Worm (Caenorhabditis elegans) whole organism, L3 larva: ENCODE measurements around the gene F33C8.4.

Experiments used
- R02D3.7 ChIP-seq: fragments of 150-350 bp; optimal IDR thresholded peaks from 2 replicates; lab custom pipeline; 2014; ENCODE audit warnings: missing biosample characterization, missing genetic modification characterization
- ama-1 ChIP-seq: fragments of 150-350 bp; optimal IDR thresholded peaks from 2 replicates; lab custom pipeline; 2018
- ceh-28 ChIP-seq: fragments of 150-350 bp; optimal IDR thresholded peaks from 2 replicates; lab custom pipeline; 2014; ENCODE audit warnings: missing biosample characterization, missing genetic modification reagents, missing genetic modification characterization
- ceh-82 ChIP-seq: fragments of 150-350 bp; optimal IDR thresholded peaks from 2 replicates; lab custom pipeline; 2014; ENCODE audit warnings: missing biosample characterization, missing genetic modification characterization
- ceh-9 ChIP-seq: sonication (generic microtip); optimal IDR thresholded peaks from 2 replicates; lab custom pipeline; 2018; ENCODE audit warnings: missing biosample characterization, missing genetic modification characterization
- egl-27 ChIP-seq: sonication (generic microtip); optimal IDR thresholded peaks from 4 replicates; lab custom pipeline; 2017; ENCODE audit warnings: missing biosample characterization, missing genetic modification reagents, missing genetic modification characterization
- egl-5 ChIP-seq: fragments of 150-350 bp; optimal IDR thresholded peaks from 2 replicates; lab custom pipeline; 2017; ENCODE audit warnings: missing biosample characterization, missing genetic modification reagents, missing genetic modification characterization, inconsistent platforms
- elt-1 ChIP-seq: fragments of 150-350 bp; optimal IDR thresholded peaks from 2 replicates; lab custom pipeline; 2014; ENCODE audit warnings: missing biosample characterization, missing genetic modification characterization
- elt-2 ChIP-seq: sonication (generic microtip); optimal IDR thresholded peaks from 2 replicates; lab custom pipeline; 2016; ENCODE audit warnings: missing genetic modification reagents, mild to moderate bottlenecking, missing genetic modification characterization, missing compliant biosample characterization
- elt-3 ChIP-seq, 3 experiments: fragments of 150-350 bp in 1 of 3; sonication (generic microtip) in 2 of 3; optimal IDR thresholded peaks; 2 replicates in 2 of 3; 4 replicates in 1 of 3; lab custom pipeline; 2014 to 2017; ENCODE audit warnings: missing biosample characterization in 3 of 3, missing genetic modification characterization in 3 of 3
- eor-1 ChIP-seq, 2 experiments: fragments of 150-350 bp; optimal IDR thresholded peaks; 2 replicates each; lab custom pipeline; 2014 to 2018; ENCODE audit warnings: missing biosample characterization in 2 of 2, missing genetic modification characterization in 2 of 2
- fkh-10 ChIP-seq: sonication (generic microtip); optimal IDR thresholded peaks from 2 replicates; lab custom pipeline; 2017; ENCODE audit warnings: missing biosample characterization, missing genetic modification reagents, missing genetic modification characterization
- fkh-2 ChIP-seq: fragments of 150-350 bp; optimal IDR thresholded peaks from 2 replicates; lab custom pipeline; 2014; ENCODE audit warnings: missing biosample characterization, missing genetic modification reagents, missing genetic modification characterization
- fos-1 ChIP-seq: fragments of 150-350 bp; optimal IDR thresholded peaks from 2 replicates; lab custom pipeline; 2014; ENCODE audit warnings: missing biosample characterization, missing genetic modification characterization
- hmg-11 ChIP-seq: sonication (generic microtip); optimal IDR thresholded peaks from 2 replicates; lab custom pipeline; 2016; ENCODE audit warnings: missing genetic modification characterization, missing compliant biosample characterization
- jun-1 ChIP-seq: fragments of 150-350 bp; optimal IDR thresholded peaks from 2 replicates; lab custom pipeline; 2014; ENCODE audit warnings: missing biosample characterization, missing genetic modification reagents, missing genetic modification characterization
- lin-15B ChIP-seq: fragments of 150-350 bp; optimal IDR thresholded peaks from 2 replicates; lab custom pipeline; 2014; ENCODE audit warnings: missing biosample characterization, missing genetic modification characterization
- lin-39 ChIP-seq: fragments of 150-350 bp; optimal IDR thresholded peaks from 2 replicates; lab custom pipeline; 2018; ENCODE audit warnings: missing biosample characterization, missing genetic modification reagents, missing genetic modification characterization
- lsy-12 ChIP-seq: sonication (generic microtip); optimal IDR thresholded peaks from 2 replicates; lab custom pipeline; 2016; ENCODE audit warnings: mild to moderate bottlenecking, missing genetic modification characterization, missing compliant biosample characterization
- mdl-1 ChIP-seq: fragments of 150-350 bp; optimal IDR thresholded peaks from 2 replicates; lab custom pipeline; 2014; ENCODE audit warnings: missing biosample characterization, missing genetic modification characterization
- mml-1 ChIP-seq: fragments of 150-350 bp; sonication (generic microtip); optimal IDR thresholded peaks from 3 replicates; lab custom pipeline; 2014; ENCODE audit warnings: missing biosample characterization, missing genetic modification characterization
- nfya-1 ChIP-seq: sonication (generic microtip); optimal IDR thresholded peaks from 2 replicates; lab custom pipeline; 2017; ENCODE audit warnings: missing genetic modification characterization, mild to moderate bottlenecking, missing compliant biosample characterization, antibody characterized with exemption, moderate library complexity; ENCODE audit not compliant: insufficient read depth
- nhr-12 ChIP-seq: fragments of 150-350 bp; optimal IDR thresholded peaks from 2 replicates; lab custom pipeline; 2014; ENCODE audit warnings: missing biosample characterization, missing genetic modification characterization
- nhr-23 ChIP-seq: fragments of 150-350 bp; optimal IDR thresholded peaks from 2 replicates; lab custom pipeline; 2014; ENCODE audit warnings: missing biosample characterization, missing genetic modification reagents, missing genetic modification characterization
- nhr-237 ChIP-seq: fragments of 150-350 bp; optimal IDR thresholded peaks from 2 replicates; lab custom pipeline; 2014; ENCODE audit warnings: missing biosample characterization, missing genetic modification characterization
- nhr-25 ChIP-seq: sonication (generic microtip); optimal IDR thresholded peaks from 2 replicates; lab custom pipeline; 2017; ENCODE audit warnings: missing biosample characterization, missing genetic modification characterization
- nhr-43 ChIP-seq: sonication (generic microtip); optimal IDR thresholded peaks from 2 replicates; lab custom pipeline; 2016; ENCODE audit warnings: mild to moderate bottlenecking, missing genetic modification characterization, missing compliant biosample characterization; ENCODE audit not compliant: poor library complexity, severe bottlenecking
- nhr-67 ChIP-seq: fragments of 150-350 bp; optimal IDR thresholded peaks from 2 replicates; lab custom pipeline; 2014; ENCODE audit warnings: missing biosample characterization, missing genetic modification characterization
- pha-4 ChIP-seq: fragments of 150-350 bp; optimal IDR thresholded peaks from 2 replicates; lab custom pipeline; 2014; ENCODE audit warnings: missing biosample characterization, missing genetic modification reagents, missing genetic modification characterization
- pqm-1 ChIP-seq: fragments of 150-350 bp; optimal IDR thresholded peaks from 2 replicates; lab custom pipeline; 2017; ENCODE audit warnings: missing biosample characterization, missing genetic modification characterization, inconsistent platforms
- sea-2 ChIP-seq: fragments of 150-350 bp; sonication (generic microtip); optimal IDR thresholded peaks from 4 replicates; lab custom pipeline; 2014; ENCODE audit warnings: missing biosample characterization, missing genetic modification reagents, missing genetic modification characterization
- skn-1 ChIP-seq: fragments of 150-350 bp; optimal IDR thresholded peaks from 2 replicates; lab custom pipeline; 2014; ENCODE audit warnings: missing biosample characterization, missing genetic modification characterization
- snpc-4 ChIP-seq: fragments of 150-350 bp; optimal IDR thresholded peaks from 2 replicates; lab custom pipeline; 2014; ENCODE audit warnings: missing biosample characterization, missing genetic modification characterization
- tbx-2 ChIP-seq: sonication (generic microtip); optimal IDR thresholded peaks from 2 replicates; lab custom pipeline; 2016; ENCODE audit warnings: mild to moderate bottlenecking, missing genetic modification characterization, missing compliant biosample characterization
- unc-39 ChIP-seq: sonication (generic microtip); optimal IDR thresholded peaks from 4 replicates; lab custom pipeline; 2017; ENCODE audit warnings: missing biosample characterization, missing genetic modification characterization
- unc-62 ChIP-seq: fragments of 150-350 bp; sonication (generic microtip); optimal IDR thresholded peaks from 4 replicates; lab custom pipeline; 2014; ENCODE audit warnings: missing biosample characterization, missing genetic modification reagents, missing genetic modification characterization
- zag-1 ChIP-seq: fragments of 150-350 bp; optimal IDR thresholded peaks from 2 replicates; lab custom pipeline; 2014; ENCODE audit warnings: missing biosample characterization, missing genetic modification characterization
- ztf-11 ChIP-seq: fragments of 150-350 bp; optimal IDR thresholded peaks from 2 replicates; lab custom pipeline; 2014; ENCODE audit warnings: missing biosample characterization, missing genetic modification characterization

F33C8.4 gene

DNA sequence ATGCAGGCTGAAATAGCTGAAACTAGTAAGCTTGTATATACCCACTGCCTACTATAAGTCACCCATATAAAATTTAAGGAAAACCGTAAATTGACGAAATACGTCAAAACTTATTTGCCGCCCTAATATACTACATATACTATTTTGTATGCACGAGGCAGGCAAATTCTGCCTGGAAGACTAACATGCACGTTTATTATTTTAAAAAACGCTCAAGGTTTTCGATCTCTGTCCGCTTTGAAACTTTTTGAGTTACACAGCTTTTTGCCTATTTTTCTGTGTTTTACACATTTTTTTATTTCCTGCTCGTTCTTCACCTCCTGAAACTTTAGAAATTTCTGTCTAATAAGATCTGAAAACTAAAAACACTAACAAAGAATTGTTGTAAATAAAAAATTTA lies 11.1 kb downstream of the F33C8.4 start (continued):
- peak; percentile 45 for TF ChIP-seq ceh-82 (tag; lab: Kevin White, UChicago)
- no peak for TF ChIP-seq lin-39 (tag; lab: Kevin White, UChicago)
- TF ChIP-seq nhr-43 = no peak

DNA sequence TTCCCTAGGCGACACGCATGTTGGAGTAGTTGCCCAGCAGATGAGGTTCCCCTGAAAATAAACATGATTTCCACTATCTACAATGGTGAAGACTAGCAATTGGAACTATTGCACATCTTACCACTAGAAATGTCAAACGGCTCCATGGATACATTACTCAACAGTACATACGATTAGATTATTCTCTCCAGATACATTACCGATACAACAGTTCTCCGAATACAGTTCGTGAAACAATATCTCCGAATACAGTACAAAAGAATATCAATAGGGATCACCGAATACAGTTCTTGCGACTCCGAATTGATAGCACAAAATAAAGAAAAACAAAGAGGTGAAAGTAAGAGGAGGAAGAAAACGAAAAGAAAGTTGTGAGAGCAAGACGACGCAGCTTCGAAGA lies 11.7 kb downstream of the F33C8.4 start, which contains the start of gene C05G5.7:
Gene C05G5.7 (minus strand): TSS at position 1 of the 400 bp plus-strand sequence.
- TF ChIP-seq nhr-23 (no peak), elt-3 (tag; optimal IDR thresholded peaks at IDR 0.05; lab: Kevin White, UChicago) (no peak), zag-1 (tag; lab: Kevin White, UChicago) (no peak), ama-1 (peak; percentile 7), nhr-67 (tag; lab: Kevin White, UChicago) (no peak)
- TF ChIP-seq, all 47 proteins: peak for 1

DNA sequence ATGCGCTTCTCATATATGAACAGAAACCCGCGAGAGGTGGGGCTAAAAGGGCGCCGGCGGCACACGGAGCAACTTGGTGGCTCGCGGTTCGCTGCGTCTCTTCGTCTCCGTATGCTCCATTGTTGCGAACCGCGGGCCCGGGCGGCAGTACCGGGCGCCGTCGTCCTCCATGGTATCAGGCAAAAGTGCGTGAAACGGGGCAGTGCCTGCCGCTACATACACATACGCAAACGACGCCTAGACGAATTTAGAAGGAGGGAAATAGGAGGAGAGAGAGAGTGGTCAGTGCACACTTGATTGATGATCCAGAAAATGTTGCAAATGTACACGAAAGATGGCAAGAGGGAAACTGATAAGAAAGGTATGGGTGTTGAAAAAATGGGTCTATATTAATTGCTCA lies 12.4 kb downstream of the F33C8.4 start:
- TF ChIP-seq nhr-23 = no peak
- TF ChIP-seq ceh-9 (tag; lab: Kevin White, UChicago) = no peak
- peak; percentile 39 for TF ChIP-seq pqm-1
- TF ChIP-seq ama-1 = no peak
- TF ChIP-seq elt-2 (tag; lab: Kevin White, UChicago) = peak; percentile 15
- peak; percentile 62 for TF ChIP-seq nfya-1 (tag; lab: Kevin White, UChicago)
- no peak for TF ChIP-seq eor-1 (tag; optimal IDR thresholded peaks at IDR 0.05; lab: Kevin White, UChicago)
- TF ChIP-seq nhr-25 (tag; lab: Kevin White, UChicago) = no peak
- peak; percentile 82 for TF ChIP-seq snpc-4 (tag; lab: Kevin White, UChicago)
- peak; percentile 5 for TF ChIP-seq pha-4 (tag; lab: Kevin White, UChicago)
- TF ChIP-seq lin-39 (tag; lab: Kevin White, UChicago) = peak; percentile 89
- peak; percentile 42 for TF ChIP-seq lin-15B (tag; lab: Kevin White, UChicago)
- no peak for TF ChIP-seq jun-1 (tag; lab: Kevin White, UChicago)
- peak; percentile 85 for TF ChIP-seq hmg-11 (tag; lab: Kevin White, UChicago)
- TF ChIP-seq fos-1 = no peak
- peak; percentile 21 for TF ChIP-seq tbx-2 (tag; lab: Kevin White, UChicago)
- TF ChIP-seq, all 47 proteins: peak for 9

DNA sequence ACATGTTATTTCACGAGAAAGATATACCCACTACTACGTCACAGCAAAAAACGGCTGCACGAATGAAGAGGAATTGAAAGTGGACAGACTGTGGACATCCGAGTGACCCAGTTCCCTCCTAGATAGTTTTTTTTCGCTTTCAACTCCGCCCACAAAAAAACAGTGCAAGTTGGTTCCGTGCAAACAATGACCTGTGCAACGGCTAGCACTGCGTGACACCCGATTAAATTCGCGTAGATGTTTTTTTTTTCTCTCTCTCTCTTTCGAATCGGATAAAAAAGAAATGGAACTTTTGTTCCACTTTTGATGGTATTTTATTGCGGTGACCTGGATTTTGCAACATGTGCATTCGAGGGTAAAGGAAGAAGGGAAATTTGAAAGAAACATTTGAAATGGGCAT lies 13.1 kb downstream of the F33C8.4 start:
- TF ChIP-seq skn-1 (tag; lab: Kevin White, UChicago) (no peak), unc-39 (tag; lab: Kevin White, UChicago) (no peak), egl-27 (tag; lab: Kevin White, UChicago) (no peak), pha-4 (tag; lab: Kevin White, UChicago) (peak; percentile 47), nhr-23 (peak; percentile 89), egl-5 (tag; lab: Kevin White, UChicago) (no peak), elt-3 (tag; optimal IDR thresholded peaks at IDR 0.05; lab: Kevin White, UChicago) (no peak)

DNA sequence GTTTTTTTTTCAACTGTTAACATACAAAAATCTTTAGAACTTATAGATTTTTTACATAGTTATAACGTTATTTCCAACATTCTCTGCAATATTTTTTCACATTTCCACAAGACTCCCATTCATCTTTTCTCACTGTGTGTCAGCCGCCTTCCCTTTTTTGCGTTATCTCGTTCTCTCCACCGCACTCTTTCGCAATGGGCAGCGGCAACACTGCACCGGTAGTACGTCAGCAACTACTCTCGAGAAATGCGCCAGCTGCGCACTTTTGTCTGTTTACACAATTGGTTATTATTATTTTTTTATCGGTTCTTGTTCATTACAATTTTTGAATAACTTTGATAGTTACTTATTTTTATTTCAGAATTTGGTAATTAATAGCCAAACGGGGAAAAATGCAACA lies 14.9 kb downstream of the F33C8.4 start, which contains the start of gene C05G5.2:
Gene C05G5.2 (plus strand): TSS at position 356 of the 400 bp plus-strand sequence.
- TF ChIP-seq lin-15B (tag; lab: Kevin White, UChicago) (peak; percentile 74), sea-2 (peak; percentile 13), egl-27 (tag; lab: Kevin White, UChicago) (no peak), egl-5 (tag; lab: Kevin White, UChicago) (peak; percentile 84), nhr-25 (tag; lab: Kevin White, UChicago) (peak; percentile 85), jun-1 (tag; lab: Kevin White, UChicago) (peak; percentile 82), pqm-1 (peak; percentile 79), ceh-9 (tag; lab: Kevin White, UChicago) (no peak), mml-1 (no peak), ztf-11 (tag; lab: Kevin White, UChicago) (no peak), nhr-12 (tag; lab: Kevin White, UChicago) (no peak), elt-3 (tag; optimal IDR thresholded peaks at IDR 0.05; lab: Kevin White, UChicago) (peak in 1 of 3 experiments; percentile 31), fkh-2 (no peak), nhr-67 (tag; lab: Kevin White, UChicago) (no peak), ceh-28 (tag; lab: Kevin White, UChicago) (peak; percentile 62), snpc-4 (tag; lab: Kevin White, UChicago) (peak; percentile 94), nhr-237 (tag; lab: Kevin White, UChicago) (no peak), tbx-2 (tag; lab: Kevin White, UChicago) (peak; percentile 80), lsy-12 (tag; lab: Kevin White, UChicago) (peak; percentile 56), elt-2 (tag; lab: Kevin White, UChicago) (peak; percentile 89), unc-62 (GFP tag; lab: Kevin White, UChicago) (no peak), nfya-1 (tag; lab: Kevin White, UChicago) (peak; percentile 94), ama-1 (peak; percentile 33), hmg-11 (tag; lab: Kevin White, UChicago) (peak; percentile 92), fkh-10 (GFP tag; lab: Kevin White, UChicago) (peak; percentile 73), fos-1 (no peak), zag-1 (tag; lab: Kevin White, UChicago) (peak; percentile 39), mdl-1 (tag; lab: Kevin White, UChicago) (peak; percentile 10), ceh-82 (tag; lab: Kevin White, UChicago) (peak; percentile 60), nhr-43 (peak; percentile 63), R02D3.7 (tag; lab: Kevin White, UChicago) (peak; percentile 36), skn-1 (tag; lab: Kevin White, UChicago) (peak; percentile 77), lin-39 (tag; lab: Kevin White, UChicago) (peak; percentile 96), nhr-23 (peak; percentile 92), pha-4 (tag; lab: Kevin White, UChicago) (peak; percentile 99), elt-1 (tag; lab: Kevin White, UChicago) (peak; percentile 14)
